Fruit fly (Drosophila melanogaster) whole organism, adult: ENCODE measurements around the gene Ptp61F.
A peak's percentile ranks its signal among the peaks of the same experiment; 100 is the strongest.

Source experiments
- CG11617 ChIP-seq: fragments of 200-800 bp; sonication (Bioruptor generic); optimal IDR thresholded peaks from 2 replicates; lab custom pipeline; 2017; ENCODE audit warnings: mild to moderate bottlenecking, missing biosample characterization, missing genetic modification reagents, missing genetic modification characterization
- CG12768 ChIP-seq: fragments of 200-800 bp; sonication (Bioruptor generic); optimal IDR thresholded peaks from 2 replicates; lab custom pipeline; 2017; ENCODE audit warnings: missing biosample characterization, missing genetic modification characterization, mild to moderate bottlenecking, moderate library complexity, missing genetic modification reagents
- CG14711 ChIP-seq: fragments of 200-800 bp; sonication (Bioruptor generic); optimal IDR thresholded peaks from 2 replicates; lab custom pipeline; 2018; ENCODE audit warnings: missing biosample characterization, mild to moderate bottlenecking, missing genetic modification characterization, moderate library complexity
- CG1620 ChIP-seq: fragments of 200-800 bp; sonication (Bioruptor generic); optimal IDR thresholded peaks from 2 replicates; lab custom pipeline; 2016; ENCODE audit warnings: missing biosample characterization, missing genetic modification characterization
- CG33017 ChIP-seq: fragments of 200-800 bp; sonication (Bioruptor generic); optimal IDR thresholded peaks from 2 replicates; lab custom pipeline; 2018; ENCODE audit warnings: missing biosample characterization, mild to moderate bottlenecking, missing genetic modification characterization, moderate library complexity
- CG5204 ChIP-seq: fragments of 200-800 bp; sonication (Bioruptor generic); optimal IDR thresholded peaks from 2 replicates; lab custom pipeline; 2016; ENCODE audit warnings: missing biosample characterization, missing genetic modification characterization
- CG7045 ChIP-seq: fragments of 200-800 bp; sonication (Bioruptor generic); optimal IDR thresholded peaks from 2 replicates; lab custom pipeline; 2017; ENCODE audit warnings: missing biosample characterization, mild to moderate bottlenecking, missing genetic modification characterization
- CG7101 ChIP-seq: fragments of 200-800 bp; sonication (Bioruptor generic); optimal IDR thresholded peaks from 2 replicates; lab custom pipeline; 2018; ENCODE audit warnings: missing biosample characterization, mild to moderate bottlenecking, missing genetic modification characterization, moderate library complexity
- Clk ChIP-seq: fragments of 200-800 bp; sonication (Bioruptor generic); optimal IDR thresholded peaks from 2 replicates; lab custom pipeline; 2017; ENCODE audit warnings: missing biosample characterization, missing genetic modification characterization
- Crg-1 ChIP-seq: fragments of 200-800 bp; sonication (Bioruptor generic); optimal IDR thresholded peaks from 2 replicates; lab custom pipeline; 2016; ENCODE audit warnings: missing biosample characterization, missing genetic modification characterization
- Hr96 ChIP-seq: fragments of 200-800 bp; sonication (Bioruptor generic); optimal IDR thresholded peaks from 2 replicates; lab custom pipeline; 2016; ENCODE audit warnings: missing biosample characterization, missing genetic modification characterization
- Mnt ChIP-seq: fragments of 200-800 bp; sonication (Bioruptor generic); optimal IDR thresholded peaks from 2 replicates; lab custom pipeline; 2016; ENCODE audit warnings: missing biosample characterization, mild to moderate bottlenecking, missing genetic modification characterization
- bab1 ChIP-seq: fragments of 200-800 bp; sonication (Bioruptor generic); optimal IDR thresholded peaks from 3 replicates; lab custom pipeline; 2019; ENCODE audit warnings: missing biosample characterization, mild to moderate bottlenecking, missing genetic modification characterization, moderate library complexity
- cic ChIP-seq: fragments of 200-800 bp; sonication (Bioruptor generic); optimal IDR thresholded peaks from 2 replicates; lab custom pipeline; 2017; ENCODE audit warnings: missing biosample characterization, mild to moderate bottlenecking, missing genetic modification characterization, moderate library complexity
- cnc ChIP-seq, 2 experiments: fragments of >200 bp; optimal IDR thresholded peaks; 2 replicates each; lab custom pipeline; 2017
- kay ChIP-seq: fragments of 200-800 bp; sonication (Bioruptor generic); peaks from one replicate; lab custom pipeline; 2016; ENCODE audit warnings: missing biosample characterization, missing genetic modification characterization, borderline replicate concordance
- ovo ChIP-seq: fragments of 200-800 bp; sonication (Bioruptor generic); optimal IDR thresholded peaks from 2 replicates; lab custom pipeline; 2016; ENCODE audit warnings: missing biosample characterization, missing genetic modification characterization
- pad ChIP-seq: fragments of 200-800 bp; sonication (Bioruptor generic); optimal IDR thresholded peaks from 3 replicates; lab custom pipeline; 2017; ENCODE audit warnings: missing biosample characterization, missing genetic modification characterization, mild to moderate bottlenecking, moderate library complexity, missing genetic modification reagents
- tj ChIP-seq: fragments of 200-800 bp; sonication (Bioruptor generic); optimal IDR thresholded peaks from 3 replicates; lab custom pipeline; 2017; ENCODE audit warnings: missing biosample characterization, mild to moderate bottlenecking, missing genetic modification characterization, moderate library complexity
- toe ChIP-seq: fragments of 200-800 bp; sonication (Bioruptor generic); optimal IDR thresholded peaks from 2 replicates; lab custom pipeline; 2016; ENCODE audit warnings: missing biosample characterization, missing genetic modification characterization

Gene Ptp61F

DNA sequence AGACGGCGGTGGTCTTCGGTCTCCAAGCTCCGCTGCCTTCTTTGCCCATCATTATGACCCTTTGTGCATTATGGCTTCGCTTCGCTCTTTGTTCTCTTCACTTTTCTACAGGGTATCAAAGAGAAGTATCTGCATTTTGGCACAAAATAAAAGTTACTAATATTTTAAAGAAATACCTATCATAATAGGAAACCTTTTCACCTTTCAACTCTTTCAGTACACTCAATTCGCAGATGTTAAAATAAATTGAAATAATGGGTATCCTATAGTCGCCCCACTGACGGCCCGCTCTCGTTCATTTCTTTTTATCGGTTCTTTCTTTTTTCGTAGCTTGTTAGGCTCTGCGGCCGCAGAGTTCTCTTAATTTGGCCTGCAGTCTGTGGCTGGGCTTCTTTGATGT lies 32.2 kb downstream of the Ptp61F start:
- no peak for TF ChIP-seq toe (GFP tag; lab: Kevin White, UChicago)
- TF ChIP-seq bab1 (GFP tag; lab: Kevin White, UChicago): peak; percentile 8
- TF ChIP-seq kay (GFP tag; lab: Kevin White, UChicago): no peak

DNA sequence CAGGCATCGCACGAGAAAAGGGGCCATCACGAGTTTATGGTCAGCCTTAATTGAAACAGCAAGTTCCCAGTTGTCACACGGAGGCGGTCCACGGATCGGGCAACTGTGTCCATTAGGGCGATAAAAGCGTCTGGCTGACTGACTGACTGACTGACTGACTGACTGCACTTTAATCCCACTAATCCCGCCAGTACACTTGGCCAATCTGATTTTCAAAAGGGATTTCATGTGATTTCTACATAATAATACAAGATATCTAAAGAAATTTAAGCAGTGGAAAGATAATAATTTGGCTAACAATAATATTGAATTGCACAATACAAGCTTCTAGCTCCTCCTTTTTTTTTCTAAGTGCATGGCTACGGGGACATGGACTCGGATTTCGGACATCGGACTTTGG lies 32.7 kb downstream of the Ptp61F start:
- TF ChIP-seq toe (GFP tag; lab: Kevin White, UChicago): no peak

DNA sequence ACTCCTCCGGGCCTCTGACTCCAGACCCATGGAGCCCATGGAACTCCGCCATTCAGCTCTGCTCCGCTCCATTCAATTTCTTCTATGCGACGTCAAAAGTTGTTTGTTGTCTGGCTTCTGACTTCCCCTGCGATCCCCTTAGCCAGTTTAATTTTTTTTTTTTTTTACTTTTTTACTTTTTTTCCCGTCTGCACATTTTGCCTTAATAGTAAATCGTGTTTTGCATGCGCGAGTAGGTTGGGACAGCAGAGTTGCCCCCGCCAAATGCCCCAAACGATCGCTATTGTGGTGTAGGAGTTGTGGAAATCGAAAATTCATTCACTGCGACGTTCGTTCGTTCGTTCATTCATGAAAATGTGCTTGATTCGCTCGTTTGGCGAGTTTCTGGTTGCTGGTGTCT lies 34.1 kb downstream of the Ptp61F start:
- peak; percentile 4 for TF ChIP-seq tj (GFP tag; lab: Kevin White, UChicago)
- no peak for TF ChIP-seq cic (GFP tag; lab: Kevin White, UChicago)

DNA sequence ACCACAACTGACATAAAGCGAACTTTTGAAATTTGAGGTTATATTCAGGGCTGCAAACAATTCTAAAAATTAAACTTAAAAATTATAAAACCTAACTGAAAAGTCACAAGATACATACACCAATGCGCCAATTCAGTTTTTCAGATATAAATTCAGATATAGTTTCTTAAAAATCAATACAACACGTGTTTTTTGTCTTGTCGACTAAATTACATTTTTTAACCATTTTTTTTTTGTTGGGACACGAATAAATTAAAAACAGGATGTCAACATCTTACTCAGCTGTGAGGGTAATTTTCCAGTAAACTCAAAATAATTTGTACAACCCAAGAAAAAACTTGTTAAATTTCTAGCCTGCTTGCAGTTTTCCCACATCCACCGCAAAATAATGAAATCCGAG lies 37.3 kb downstream of the Ptp61F start, which contains the start of gene SA2:
Gene SA2 (minus strand): TSS at position 101 of the 400 bp plus-strand sequence.
- TF ChIP-seq CG12768 (GFP tag; lab: Kevin White, UChicago) (no peak), CG14711 (tag; lab: Kevin White, UChicago) (no peak), CG5204 (GFP tag; lab: Kevin White, UChicago) (no peak), CG7045 (GFP tag; lab: Kevin White, UChicago) (no peak), ovo (GFP tag; lab: Kevin White, UChicago) (no peak), CG11617 (no peak), pad (no peak), tj (GFP tag; lab: Kevin White, UChicago) (no peak), Mnt (GFP tag; lab: Kevin White, UChicago) (no peak)

DNA sequence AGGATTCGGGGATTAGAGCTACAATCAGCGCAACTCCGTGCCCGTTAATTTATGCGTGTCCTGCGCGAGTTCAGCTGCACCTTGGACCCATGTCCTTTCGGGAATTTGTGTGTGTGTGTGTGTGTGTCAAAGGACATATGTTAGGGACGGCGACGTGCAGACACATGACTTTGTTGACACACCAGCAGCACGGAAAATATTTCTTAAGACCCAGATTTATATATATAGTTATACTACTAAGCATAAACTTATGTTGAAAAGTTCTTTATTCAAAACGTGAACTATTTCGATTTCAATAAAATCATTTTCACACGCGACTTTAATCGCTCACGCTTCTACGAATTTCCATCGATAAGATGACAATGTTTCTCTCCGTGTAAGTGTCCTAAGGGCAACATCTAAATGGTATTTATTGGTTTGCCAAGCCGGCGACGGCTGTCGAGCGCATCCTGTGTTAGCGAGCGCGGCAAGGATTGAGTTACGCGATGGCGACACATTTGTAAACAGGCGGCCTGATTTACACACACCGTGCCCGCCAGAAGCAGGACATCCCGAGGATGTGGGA lies 43.5 kb downstream of the Ptp61F start:
- no peak for TF ChIP-seq Mnt (GFP tag; lab: Kevin White, UChicago)
- TF ChIP-seq bab1 (GFP tag; lab: Kevin White, UChicago): no peak
- no peak for TF ChIP-seq kay (GFP tag; lab: Kevin White, UChicago)
- TF ChIP-seq CG14711 (tag; lab: Kevin White, UChicago): no peak
- TF ChIP-seq ovo (GFP tag; lab: Kevin White, UChicago): no peak
- TF ChIP-seq CG1620 (GFP tag; lab: Kevin White, UChicago): no peak
- no peak for TF ChIP-seq Hr96 (GFP tag; lab: Kevin White, UChicago)
- no peak for TF ChIP-seq cnc (optimal IDR thresholded peaks at IDR 0.05; lab: Kevin White, UChicago)
- TF ChIP-seq CG7101 (tag; lab: Kevin White, UChicago): no peak
- TF ChIP-seq CG7045 (GFP tag; lab: Kevin White, UChicago): no peak
- no peak for TF ChIP-seq pad
- no peak for TF ChIP-seq CG11617
- no peak for TF ChIP-seq CG12768 (GFP tag; lab: Kevin White, UChicago)
- TF ChIP-seq CG33017 (tag; lab: Kevin White, UChicago): no peak
- TF ChIP-seq tj (GFP tag; lab: Kevin White, UChicago): no peak
- no peak for TF ChIP-seq Clk (GFP tag; lab: Kevin White, UChicago)
- TF ChIP-seq cic (GFP tag; lab: Kevin White, UChicago): no peak
- TF ChIP-seq Crg-1 (GFP tag; lab: Kevin White, UChicago): no peak
- TF ChIP-seq toe (GFP tag; lab: Kevin White, UChicago): no peak

DNA sequence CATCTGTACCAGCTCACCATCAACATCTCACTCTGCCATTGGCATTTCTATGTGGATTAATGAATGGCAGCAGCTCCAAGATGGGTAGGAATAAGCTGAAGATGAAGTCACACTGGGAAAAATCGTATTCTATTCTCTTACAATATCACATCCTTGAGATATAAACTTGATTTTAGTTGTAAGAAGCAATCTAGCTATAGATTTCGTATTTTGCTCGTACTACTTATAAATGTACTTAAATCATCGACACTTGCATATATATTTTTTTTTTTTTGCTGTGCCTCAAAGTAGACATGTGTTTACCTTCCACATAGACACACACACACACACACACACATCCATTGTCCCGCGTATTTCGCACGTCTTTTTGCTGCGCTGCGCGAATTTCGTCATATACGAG lies 50.6 kb downstream of the Ptp61F start:
- TF ChIP-seq CG7045 (GFP tag; lab: Kevin White, UChicago) (no peak), Crg-1 (GFP tag; lab: Kevin White, UChicago) (no peak), Mnt (GFP tag; lab: Kevin White, UChicago) (no peak), CG12768 (GFP tag; lab: Kevin White, UChicago) (no peak), CG33017 (tag; lab: Kevin White, UChicago) (no peak), tj (GFP tag; lab: Kevin White, UChicago) (no peak), CG7101 (tag; lab: Kevin White, UChicago) (no peak), CG5204 (GFP tag; lab: Kevin White, UChicago) (no peak), toe (GFP tag; lab: Kevin White, UChicago) (no peak), kay (GFP tag; lab: Kevin White, UChicago) (no peak), Hr96 (GFP tag; lab: Kevin White, UChicago) (no peak), ovo (GFP tag; lab: Kevin White, UChicago) (no peak), CG11617 (no peak), bab1 (GFP tag; lab: Kevin White, UChicago) (no peak), CG1620 (GFP tag; lab: Kevin White, UChicago) (no peak), CG14711 (tag; lab: Kevin White, UChicago) (no peak), pad (no peak), Clk (GFP tag; lab: Kevin White, UChicago) (no peak), cic (GFP tag; lab: Kevin White, UChicago) (no peak), cnc (optimal IDR thresholded peaks at IDR 0.05; lab: Kevin White, UChicago) (no peak)

DNA sequence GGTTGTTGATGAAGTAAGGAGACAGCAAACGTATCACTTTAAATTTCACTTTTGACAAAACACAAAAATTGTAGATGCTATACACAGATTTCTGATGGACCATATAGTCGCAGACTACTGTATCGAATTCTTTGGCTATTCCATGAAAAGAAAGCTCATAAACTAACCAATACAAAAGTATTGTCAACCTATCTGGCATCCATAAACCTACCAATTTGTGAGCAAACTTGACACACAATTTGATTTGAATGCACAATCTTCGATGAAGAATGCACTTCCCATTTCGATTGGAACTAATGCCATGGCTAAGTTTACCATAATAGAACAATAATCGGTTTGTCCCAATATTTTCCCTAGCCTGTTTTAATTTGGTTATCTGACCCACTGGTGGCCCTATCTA lies 51.7 kb downstream of the Ptp61F start, which contains the start of gene CG9173:
Gene CG9173 (minus strand): TSS at position 101 of the 400 bp plus-strand sequence.
- TF ChIP-seq cic (GFP tag; lab: Kevin White, UChicago): no peak
- TF ChIP-seq CG5204 (GFP tag; lab: Kevin White, UChicago): no peak
- no peak for TF ChIP-seq Mnt (GFP tag; lab: Kevin White, UChicago)
- no peak for TF ChIP-seq Hr96 (GFP tag; lab: Kevin White, UChicago)
